Worm (Caenorhabditis elegans) whole organism, L4 larva: ENCODE measurements around the gene dop-5.
A peak's percentile ranks its signal among the peaks of the same experiment; 100 is the strongest.

Experiments used
- F26F4.8 ChIP-seq: fragments of 200-800 bp; sonication (Bioruptor generic); conservative IDR thresholded peaks from 2 replicates; pipeline ENCODE4 v1.3.6; 2022; ENCODE audit warnings: missing genetic modification characterization, missing compliant biosample characterization
- F37D6.2 ChIP-seq: sonication (generic microtip); optimal IDR thresholded peaks from 2 replicates; lab custom pipeline; 2016; ENCODE audit warnings: mild to moderate bottlenecking, missing genetic modification characterization, missing compliant biosample characterization
- F49E8.2 ChIP-seq: sonication (generic microtip); optimal IDR thresholded peaks from 2 replicates; lab custom pipeline; 2016; ENCODE audit warnings: missing compliant biosample characterization, mild to moderate bottlenecking, missing genetic modification characterization, borderline replicate concordance
- R02D3.7 ChIP-seq: fragments of 150-350 bp; sonication (generic microtip); optimal IDR thresholded peaks from 3 replicates; lab custom pipeline; 2014; ENCODE audit warnings: missing biosample characterization, missing genetic modification characterization
- T26A8.4 ChIP-seq: fragments of 200-800 bp; sonication (Bioruptor generic); IDR thresholded peaks from 2 replicates; pipeline ENCODE4 v1.3.6; 2022; ENCODE audit warnings: missing genetic modification characterization, missing compliant biosample characterization
- Y105C5A.15 ChIP-seq: fragments of 200-800 bp; sonication (Bioruptor generic); IDR thresholded peaks from 2 replicates; pipeline ENCODE4 v1.3.6; 2022; ENCODE audit warnings: missing genetic modification characterization, missing compliant biosample characterization
- ZK337.2 ChIP-seq: fragments of 200-800 bp; sonication (Bioruptor generic); IDR thresholded peaks from 2 replicates; pipeline ENCODE4 v1.3.6; 2022; ENCODE audit warnings: missing genetic modification reagents, missing genetic modification characterization, missing compliant biosample characterization
- aha-1 ChIP-seq: fragments of 150-350 bp; peaks from one replicate; lab custom pipeline; 2014; ENCODE audit warnings: missing biosample characterization, missing genetic modification characterization
- aly-2 ChIP-seq: sonication (generic microtip); optimal IDR thresholded peaks from 2 replicates; lab custom pipeline; 2018; ENCODE audit warnings: missing biosample characterization, missing genetic modification characterization
- arid-1 ChIP-seq: fragments of 200-800 bp; sonication (Bioruptor generic); conservative IDR thresholded peaks from 2 replicates; pipeline ENCODE4 v1.3.6; 2022; ENCODE audit warnings: missing genetic modification reagents, missing genetic modification characterization, missing compliant biosample characterization
- ceh-28 ChIP-seq: fragments of 150-350 bp; optimal IDR thresholded peaks from 2 replicates; lab custom pipeline; 2014; ENCODE audit warnings: missing biosample characterization, missing genetic modification reagents, missing genetic modification characterization
- ceh-62 ChIP-seq: sonication (generic microtip); optimal IDR thresholded peaks from 2 replicates; lab custom pipeline; 2017; ENCODE audit warnings: missing biosample characterization, missing genetic modification characterization
- ceh-82 ChIP-seq: sonication (generic microtip); optimal IDR thresholded peaks from 2 replicates; lab custom pipeline; 2017; ENCODE audit warnings: missing biosample characterization, missing genetic modification characterization
- ces-1 ChIP-seq: fragments of 150-350 bp; sonication (generic microtip); optimal IDR thresholded peaks from 4 replicates; lab custom pipeline; 2014; ENCODE audit warnings: missing biosample characterization, missing genetic modification reagents, missing genetic modification characterization
- ctbp-1 ChIP-seq: fragments of 200-800 bp; sonication (Bioruptor generic); IDR thresholded peaks from 2 replicates; pipeline ENCODE4 v1.3.6; 2022; ENCODE audit warnings: missing genetic modification reagents, missing genetic modification characterization, missing compliant biosample characterization
- daf-16 ChIP-seq, 3 experiments: sonication (generic microtip); optimal IDR thresholded peaks; 2 replicates each; lab custom pipeline; 2016 to 2017; ENCODE audit warnings: missing genetic modification characterization in 3 of 3, missing genetic modification reagents in 3 of 3, mild to moderate bottlenecking in 2 of 3, missing compliant biosample characterization in 2 of 3, missing biosample characterization in 1 of 3, moderate library complexity in 1 of 3
- daf-19 ChIP-seq: fragments of 200-800 bp; sonication (Bioruptor generic); conservative IDR thresholded peaks from 2 replicates; pipeline ENCODE4 v1.3.6; 2022; ENCODE audit warnings: missing genetic modification characterization, missing compliant biosample characterization
- dve-1 ChIP-seq: sonication (generic microtip); optimal IDR thresholded peaks from 2 replicates; lab custom pipeline; 2017; ENCODE audit warnings: antibody characterized with exemption, mild to moderate bottlenecking, missing genetic modification characterization, missing compliant biosample characterization; ENCODE audit not compliant: insufficient read depth
- egl-27 ChIP-seq: sonication (generic microtip); optimal IDR thresholded peaks from 3 replicates; lab custom pipeline; 2017; ENCODE audit warnings: missing biosample characterization, missing genetic modification reagents, missing genetic modification characterization
- egl-43 ChIP-seq: fragments of 200-800 bp; sonication (Bioruptor generic); IDR thresholded peaks from 2 replicates; pipeline ENCODE4 v1.3.6; 2022; ENCODE audit warnings: missing genetic modification reagents, missing genetic modification characterization, missing compliant biosample characterization
- hmg-1.1 ChIP-seq: fragments of 200-800 bp; sonication (Bioruptor generic); IDR thresholded peaks from 2 replicates; pipeline ENCODE4 v1.3.6; 2022; ENCODE audit warnings: missing genetic modification reagents, missing genetic modification characterization, missing compliant biosample characterization
- jun-1 ChIP-seq: fragments of 150-350 bp; optimal IDR thresholded peaks from 2 replicates; lab custom pipeline; 2014; ENCODE audit warnings: missing biosample characterization, missing genetic modification reagents, missing genetic modification characterization
- lim-7 ChIP-seq: fragments of 200-800 bp; sonication (Bioruptor generic); IDR thresholded peaks from 2 replicates; pipeline ENCODE4 v1.3.6; 2022; ENCODE audit warnings: missing genetic modification characterization, missing compliant biosample characterization
- lin-13 ChIP-seq: fragments of 150-350 bp; optimal IDR thresholded peaks from 2 replicates; lab custom pipeline; 2014; ENCODE audit warnings: missing biosample characterization, missing genetic modification reagents, missing genetic modification characterization
- lin-15B ChIP-seq: fragments of 150-350 bp; sonication (generic microtip); optimal IDR thresholded peaks from 3 replicates; lab custom pipeline; 2014; ENCODE audit warnings: missing biosample characterization, missing genetic modification characterization
- lin-38 ChIP-seq: fragments of 200-800 bp; sonication (Bioruptor generic); IDR thresholded peaks from 2 replicates; pipeline ENCODE4 v1.3.6; 2022; ENCODE audit warnings: missing genetic modification reagents, missing genetic modification characterization, missing compliant biosample characterization
- lsy-2 ChIP-seq, 2 experiments: fragments of 150-350 bp in 1 of 2; sonication (generic microtip) in 1 of 2; optimal IDR thresholded peaks; 2 replicates each; lab custom pipeline; 2014 to 2017; ENCODE audit warnings: missing biosample characterization in 2 of 2, missing genetic modification characterization in 2 of 2
- madf-9 ChIP-seq: fragments of 200-800 bp; sonication (Bioruptor generic); conservative IDR thresholded peaks from 2 replicates; pipeline ENCODE4 v1.3.6; 2022; ENCODE audit warnings: missing genetic modification reagents, missing genetic modification characterization, missing compliant biosample characterization
- mxl-2 ChIP-seq: fragments of 200-800 bp; sonication (Bioruptor generic); conservative IDR thresholded peaks from 2 replicates; pipeline ENCODE4 v1.3.6; 2022; ENCODE audit warnings: missing genetic modification reagents, missing genetic modification characterization, missing compliant biosample characterization
- mxl-3 ChIP-seq: fragments of 200-800 bp; sonication (Bioruptor generic); optimal IDR thresholded peaks from 2 replicates; lab custom pipeline; 2018; ENCODE audit warnings: mild to moderate bottlenecking, missing genetic modification characterization, missing compliant biosample characterization
- nhr-10 ChIP-seq: fragments of 150-350 bp; optimal IDR thresholded peaks from 2 replicates; lab custom pipeline; 2014; ENCODE audit warnings: missing biosample characterization, missing genetic modification characterization
- nhr-28 ChIP-seq: fragments of 150-350 bp; optimal IDR thresholded peaks from 2 replicates; lab custom pipeline; 2014; ENCODE audit warnings: missing biosample characterization, missing genetic modification characterization
- nhr-42 ChIP-seq: fragments of 200-800 bp; sonication (Bioruptor generic); IDR thresholded peaks from 2 replicates; pipeline ENCODE4 v1.3.6; 2022; ENCODE audit warnings: missing genetic modification characterization, missing compliant biosample characterization
- nhr-6 ChIP-seq: fragments of 150-350 bp; optimal IDR thresholded peaks from 2 replicates; lab custom pipeline; 2014; ENCODE audit warnings: missing biosample characterization, missing genetic modification characterization
- rbr-2 ChIP-seq: sonication (generic microtip); optimal IDR thresholded peaks from 2 replicates; lab custom pipeline; 2016; ENCODE audit warnings: missing genotype, missing genetic modification characterization, missing compliant biosample characterization
- saeg-2 ChIP-seq: fragments of 200-800 bp; sonication (Bioruptor generic); IDR thresholded peaks from 2 replicates; pipeline ENCODE4 v1.3.6; 2022; ENCODE audit warnings: missing genetic modification reagents, missing genetic modification characterization, missing compliant biosample characterization
- snpc-1.2 ChIP-seq: fragments of 200-800 bp; sonication (Bioruptor generic); IDR thresholded peaks from 2 replicates; pipeline ENCODE4 v1.3.6; 2022; ENCODE audit warnings: missing genetic modification reagents, missing genetic modification characterization, missing compliant biosample characterization
- spr-1 ChIP-seq: sonication (generic microtip); optimal IDR thresholded peaks from 2 replicates; lab custom pipeline; 2016; ENCODE audit warnings: mild to moderate bottlenecking, missing genetic modification characterization, missing compliant biosample characterization
- unc-130 ChIP-seq: sonication (generic microtip); optimal IDR thresholded peaks from 2 replicates; lab custom pipeline; 2016; ENCODE audit warnings: missing genetic modification reagents, missing genetic modification characterization, missing compliant biosample characterization
- unc-62 ChIP-seq, 3 experiments: fragments of 150-350 bp in 1 of 3; sonication (generic microtip); optimal IDR thresholded peaks in 2 of 3; peaks in 1 of 3; 1 replicate in 1 of 3; 2 replicates in 2 of 3; lab custom pipeline; 2014 to 2017; ENCODE audit warnings: missing biosample characterization in 3 of 3, missing genetic modification characterization in 3 of 3, missing genetic modification reagents in 3 of 3, missing genotype in 1 of 3
- zag-1 ChIP-seq: fragments of 150-350 bp; optimal IDR thresholded peaks from 2 replicates; lab custom pipeline; 2014; ENCODE audit warnings: missing biosample characterization, missing genetic modification characterization
- zip-11 ChIP-seq: fragments of 200-800 bp; sonication (Bioruptor generic); IDR thresholded peaks from 2 replicates; pipeline ENCODE4 v1.3.6; 2022; ENCODE audit warnings: missing genetic modification characterization, missing compliant biosample characterization
- zip-2 ChIP-seq: fragments of 150-350 bp; optimal IDR thresholded peaks from 2 replicates; lab custom pipeline; 2014; ENCODE audit warnings: missing biosample characterization, missing genetic modification characterization
- ztf-11 ChIP-seq: fragments of 150-350 bp; optimal IDR thresholded peaks from 2 replicates; lab custom pipeline; 2014; ENCODE audit warnings: missing biosample characterization, missing genetic modification characterization

Gene dop-5

ce11 chrV:11344816-11345336, 21.2 kb downstream of the dop-5 start:
- TF ChIP-seq unc-130 (GFP tag; lab: Kevin White, UChicago) = no peak
- no peak for TF ChIP-seq mxl-3
- TF ChIP-seq hmg-1.1 (GFP tag; lab: Robert Waterston, UW) = no peak
- TF ChIP-seq nhr-10 (tag; lab: Kevin White, UChicago) = no peak
- TF ChIP-seq aly-2 (tag; lab: Kevin White, UChicago) = no peak
- peak in 1 of 2 experiments; percentile 74 for TF ChIP-seq unc-62 (GFP tag; optimal IDR thresholded peaks at IDR 0.05 in 1 of 2; lab: Kevin White, UChicago)
- TF ChIP-seq unc-62 (tag; optimal IDR thresholded peaks at IDR 0.05; lab: Kevin White, UChicago) = no peak
- no peak for TF ChIP-seq daf-19 (GFP tag; lab: Robert Waterston, UW)
- TF ChIP-seq, all 104 proteins: peak for 1

- TF ChIP-seq mxl-2 (no peak), F26F4.8 (GFP tag; lab: Robert Waterston, UW) (no peak), daf-16 (GFP tag; optimal IDR thresholded peaks at IDR 0.05; lab: Kevin White, UChicago) (no peak), daf-16 (tag; optimal IDR thresholded peaks at IDR 0.05; lab: Kevin White, UChicago) (no peak), ceh-82 (tag; lab: Kevin White, UChicago) (no peak), T26A8.4 (GFP tag; lab: Robert Waterston, UW) (peak; percentile 54; the same call in 1 of the 2 replicates), unc-62 (GFP tag; optimal IDR thresholded peaks at IDR 0.05 in 1 of 2; lab: Kevin White, UChicago) (peak in 1 of 2 experiments; percentile 65), unc-62 (tag; optimal IDR thresholded peaks at IDR 0.05; lab: Kevin White, UChicago) (no peak), lin-38 (no peak), ctbp-1 (GFP tag; lab: Robert Waterston, UW) (no peak), lin-15B (no peak), F49E8.2 (no peak), lsy-2 (tag; optimal IDR thresholded peaks at IDR 0.05; lab: Kevin White, UChicago) (no peak), snpc-1.2 (GFP tag; lab: Robert Waterston, UW) (no peak), ztf-11 (tag; lab: Kevin White, UChicago) (no peak), zip-2 (tag; lab: Kevin White, UChicago) (peak; percentile 4), madf-9 (GFP tag; lab: Robert Waterston, UW) (no peak)
Observed at ce11 chrV:11344112-11344511, 21.9 kb downstream of the dop-5 start.

- TF ChIP-seq F49E8.2 (no peak), Y105C5A.15 (GFP tag; lab: Robert Waterston, UW) (no peak), ces-1 (GFP tag; lab: Kevin White, UChicago) (peak; percentile 42)
Observed at ce11 chrV:11341913-11342312, 24.1 kb downstream of the dop-5 start, which contains the start of gene T02E9.5. TSS of gene T02E9.5 (plus strand) at chrV:11342233.

- TF ChIP-seq rbr-2 (tag; lab: Kevin White, UChicago) (peak; percentile 27), madf-9 (GFP tag; lab: Robert Waterston, UW) (no peak), aha-1 (tag; lab: Kevin White, UChicago) (peak; percentile 89), egl-27 (tag; lab: Kevin White, UChicago) (no peak), spr-1 (no peak), zip-2 (tag; lab: Kevin White, UChicago) (no peak), egl-43 (GFP tag; lab: Robert Waterston, UW) (0 out of 2 replicates have a peak, but pooled peaks have one; percentile 29), lin-38 (no peak), jun-1 (no peak), lim-7 (0 out of 2 replicates have a peak, but pooled peaks have one; percentile 46), ZK337.2 (GFP tag; lab: Robert Waterston, UW) (no peak), ceh-28 (tag; lab: Kevin White, UChicago) (no peak), R02D3.7 (tag; lab: Kevin White, UChicago) (no peak), dve-1 (tag; lab: Kevin White, UChicago) (no peak), nhr-6 (tag; lab: Kevin White, UChicago) (no peak), arid-1 (GFP tag; lab: Robert Waterston, UW) (no peak), zag-1 (tag; lab: Kevin White, UChicago) (no peak), F37D6.2 (peak; percentile 14), lin-13 (no peak), ceh-62 (tag; lab: Kevin White, UChicago) (no peak), saeg-2 (no peak), zip-11 (GFP tag; lab: Robert Waterston, UW) (no peak), ctbp-1 (GFP tag; lab: Robert Waterston, UW) (peak; percentile 63; the same call in 1 of the 2 replicates), nhr-42 (GFP tag; lab: Robert Waterston, UW) (no peak), unc-62 (GFP tag; optimal IDR thresholded peaks at IDR 0.05 in 1 of 2; lab: Kevin White, UChicago) (peak in 1 of 2 experiments; percentile 3), unc-62 (tag; optimal IDR thresholded peaks at IDR 0.05; lab: Kevin White, UChicago) (no peak), ces-1 (GFP tag; lab: Kevin White, UChicago) (peak; percentile 72), nhr-28 (tag; lab: Kevin White, UChicago) (no peak)
Observed at ce11 chrV:11341130-11341675, 24.8 kb downstream of the dop-5 start.
